Fruit fly (Drosophila melanogaster): ENCODE measurements around the gene RasGAP1.

RasGAP1 gene

dm6 chr3L:9856430-9857218, 1.5 kb upstream of the RasGAP1 start (continued):
- TF ChIP-seq prd (optimal IDR thresholded peaks at IDR 0.05) (no peak), prd (GFP tag; IDR thresholded peaks at IDR 0.05) (peak; percentile 93), CG10543 (GFP tag; optimal IDR thresholded peaks at IDR 0.05) (no peak), br (optimal IDR thresholded peaks at IDR 0.05) (no peak), CG11247 (GFP tag; IDR thresholded peaks at IDR 0.05) (peak; percentile 68; the same call in 1 of the 2 replicates), pita (GFP tag; optimal IDR thresholded peaks at IDR 0.05) (no peak), CG42726 (GFP tag; IDR thresholded peaks at IDR 0.05; ENCODE audit: partially characterized antibody) (no peak), CG17186 (GFP tag; optimal IDR thresholded peaks at IDR 0.05) (peak; percentile 25), CG6654 (GFP tag; optimal IDR thresholded peaks at IDR 0.05) (peak; percentile 34), repo (GFP tag; optimal IDR thresholded peaks at IDR 0.05) (no peak), CG10565 (GFP tag; optimal IDR thresholded peaks at IDR 0.05) (no peak), Dbx (GFP tag; IDR thresholded peaks at IDR 0.05) (peak; percentile 41; the same call in 1 of the 3 replicates), chif (GFP tag; optimal IDR thresholded peaks at IDR 0.05) (peak; percentile 24 to 54), Poxn (GFP tag; IDR thresholded peaks at IDR 0.05) (no peak), vfl (GFP tag; optimal IDR thresholded peaks at IDR 0.05) (no peak), sens (GFP tag) (peak; percentile 84), gem (tag; optimal IDR thresholded peaks at IDR 0.05) (peak; percentile 94), CTCF (GFP tag; optimal IDR thresholded peaks at IDR 0.05) (no peak), Dp (GFP tag; optimal IDR thresholded peaks at IDR 0.05) (no peak), Mes4 (GFP tag; optimal IDR thresholded peaks at IDR 0.05) (no peak), klu (GFP tag; IDR thresholded peaks at IDR 0.05) (peak; percentile 41; the same call in 1 of the 2 replicates), E2f2 (GFP tag; IDR thresholded peaks at IDR 0.05) (peak; percentile 37), CG11695 (GFP tag; IDR thresholded peaks at IDR 0.05) (peak; percentile 87), jing (GFP tag; optimal IDR thresholded peaks at IDR 0.05) (peak; percentile 48), ara (GFP tag; IDR thresholded peaks at IDR 0.05) (peak; percentile 85), CG13894 (tag; optimal IDR thresholded peaks at IDR 0.05) (no peak), zen (tag; optimal IDR thresholded peaks at IDR 0.05) (peak; percentile 95), gro (GFP tag; optimal IDR thresholded peaks at IDR 0.05) (no peak), CG10979 (tag; optimal IDR thresholded peaks at IDR 0.05) (peak; percentile 94), CG15696 (tag; optimal IDR thresholded peaks at IDR 0.05) (peak; percentile 92), CG30020 (tag; optimal IDR thresholded peaks at IDR 0.05) (peak; percentile 9), Med (GFP tag) (peak; percentile 70), B-H1 (GFP tag; IDR thresholded peaks at IDR 0.05) (peak; percentile 59; the same call in 2 of the 3 replicates), Fer1 (GFP tag; optimal IDR thresholded peaks at IDR 0.05) (peak; percentile 61), Scr (GFP tag; IDR thresholded peaks at IDR 0.05; ENCODE audit: partially characterized antibody) (no peak), croc (GFP tag; conservative IDR thresholded peaks at IDR 0.05) (peak; percentile 85), CG2202 (tag; optimal IDR thresholded peaks at IDR 0.05) (peak; percentile 87), eve (GFP tag; optimal IDR thresholded peaks at IDR 0.05) (no peak), chn (GFP tag; optimal IDR thresholded peaks at IDR 0.05) (peak; percentile 28), dmrt99B (tag; optimal IDR thresholded peaks at IDR 0.05) (peak; percentile 90), CkIIα-i1 (GFP tag; IDR thresholded peaks at IDR 0.05) (no peak), CG9437 (GFP tag; optimal IDR thresholded peaks at IDR 0.05) (peak; percentile 83), CG7839 (tag; optimal IDR thresholded peaks at IDR 0.05) (peak; percentile 92), CG1792 (GFP tag; optimal IDR thresholded peaks at IDR 0.05) (no peak), CG14860 (GFP tag; IDR thresholded peaks at IDR 0.05; ENCODE audit: partially characterized antibody) (no peak), CG9876 (GFP tag; optimal IDR thresholded peaks at IDR 0.05) (no peak), Meics (GFP tag; optimal IDR thresholded peaks at IDR 0.05) (peak; percentile 69), kay (GFP tag; optimal IDR thresholded peaks at IDR 0.05) (peak; percentile 33), Hr51 (GFP tag; optimal IDR thresholded peaks at IDR 0.05) (peak; percentile 32 to 85), Abd-B (GFP tag; optimal IDR thresholded peaks at IDR 0.05) (peak; percentile 78)

Data from whole organism, embryonic.